Fruit fly (Drosophila melanogaster) Kc167 (cell line): ENCODE measurements around the gene Gk2.

ENCODE experiments used
- Sin3A ChIP-seq: fragments of >200 bp; optimal IDR thresholded peaks from 2 replicates; lab custom pipeline; 2018; ENCODE audit warnings: missing external identifiers
- h ChIP-seq: fragments of >200 bp; optimal IDR thresholded peaks from 3 replicates; lab custom pipeline; 2018; ENCODE audit warnings: missing external identifiers
- insv ChIP-seq: fragments of >200 bp; optimal IDR thresholded peaks from 3 replicates; lab custom pipeline; 2018; ENCODE audit warnings: missing external identifiers
- psq ChIP-seq: fragments of >200 bp; optimal IDR thresholded peaks from 2 replicates; lab custom pipeline; 2017; ENCODE audit warnings: missing external identifiers
- ttk ChIP-seq: sonication (Bioruptor generic); optimal IDR thresholded peaks from 2 replicates; lab custom pipeline; 2017; ENCODE audit warnings: missing external identifiers

DNA sequence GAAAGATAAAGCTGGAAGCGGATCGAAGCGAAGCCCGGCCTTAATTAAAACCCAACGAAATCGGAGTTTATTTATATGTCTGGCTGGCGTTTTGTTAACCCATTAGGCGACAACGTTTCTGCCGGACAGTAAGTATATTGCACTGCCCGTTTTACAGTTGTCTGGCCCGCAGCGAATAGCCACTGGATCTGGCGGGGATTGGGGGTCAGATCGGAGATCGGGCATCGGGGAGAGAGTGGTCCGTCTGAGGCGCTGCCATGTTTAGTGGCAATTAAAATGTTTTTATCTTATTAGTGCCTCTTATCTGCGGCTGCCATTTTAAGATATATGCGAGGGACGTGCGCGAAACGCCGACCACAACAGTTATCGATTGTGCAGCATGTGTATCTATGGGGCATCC, 29.0 kb upstream of the Gk2 start:
- TF ChIP-seq ttk = no peak
- no peak for TF ChIP-seq psq
- TF ChIP-seq h = no peak
- TF ChIP-seq insv (lab: Kevin White, UChicago) = no peak
- TF ChIP-seq Sin3A (lab: Kevin White, UChicago) = no peak
